Worm (Caenorhabditis elegans) whole organism, dauer: ENCODE results near the gene R10H10.3.

Experiments used
- unc-62 ChIP-seq: sonication (generic microtip); optimal IDR thresholded peaks from 2 replicates; lab custom pipeline; 2017; ENCODE audit warnings: missing biosample characterization, missing genetic modification reagents, missing genetic modification characterization

The R10H10.3 gene

ce11 chrIV:10368326-10368725 lies 20.0 kb upstream of the R10H10.3 start, which contains the start of gene iars-1:
Gene iars-1, plus strand, starts transcription at chrIV:10368601.
- no peak for TF ChIP-seq unc-62

ce11 chrIV:10373772-10374288 lies 14.5 kb upstream of the R10H10.3 start, which contains the start of gene mpz-5:
Gene mpz-5, minus strand, starts transcription at chrIV:10373822.
- no peak for TF ChIP-seq unc-62

- TF ChIP-seq unc-62, result no peak
These were observed 13.7 kb upstream of the R10H10.3 start, which contains the start of gene mask-1 for ce11 chrIV:10374601-10375000. Gene mask-1, plus strand, starts transcription at chrIV:10374901.

- TF ChIP-seq unc-62, result no peak
These were observed 7.7 kb upstream of the R10H10.3 start for ce11 chrIV:10380626-10381025.

- TF ChIP-seq unc-62, result no peak
These were observed 7.3 kb upstream of the R10H10.3 start for ce11 chrIV:10381035-10381434.

- TF ChIP-seq unc-62, result no peak
These were observed 5.4 kb upstream of the R10H10.3 start for ce11 chrIV:10382894-10383293.

ce11 chrIV:10387113-10387512 lies 1.2 kb upstream of the R10H10.3 start, which contains the start of gene nfu-1:
Gene nfu-1, plus strand, starts transcription at chrIV:10387413.
- TF ChIP-seq unc-62, result no peak

- TF ChIP-seq unc-62, result no peak
These were observed 3.5 kb downstream of the R10H10.3 start, which contains the start of gene spe-26 for ce11 chrIV:10391827-10392226. Gene spe-26, minus strand, starts transcription at chrIV:10391927.

ce11 chrIV:10394858-10395257 lies 6.6 kb downstream of the R10H10.3 start, which contains the start of gene R10H10.4:
Gene R10H10.4, minus strand, starts transcription at chrIV:10394958.
- no peak for TF ChIP-seq unc-62

ce11 chrIV:10396827-10397226 lies 8.5 kb downstream of the R10H10.3 start:
- no peak for TF ChIP-seq unc-62

ce11 chrIV:10398244-10398643 lies 9.9 kb downstream of the R10H10.3 start:
- TF ChIP-seq unc-62, result no peak

- no peak for TF ChIP-seq unc-62
These were observed 15.1 kb downstream of the R10H10.3 start, which contains the start of gene gpa-7 for ce11 chrIV:10403193-10404058. Gene gpa-7, plus strand, starts transcription at chrIV:10404008.

- no peak for TF ChIP-seq unc-62
These were observed 21.1 kb downstream of the R10H10.3 start, which contains the start of gene rfk-1 for ce11 chrIV:10409377-10409776. Gene rfk-1, minus strand, starts transcription at chrIV:10409477.

- TF ChIP-seq unc-62, result no peak
These were observed 25.5 kb downstream of the R10H10.3 start, which contains the start of gene R10H10.7 for ce11 chrIV:10413828-10414227. Gene R10H10.7, minus strand, starts transcription at chrIV:10413928.

- TF ChIP-seq unc-62, result no peak
These were observed 29.5 kb downstream of the R10H10.3 start, which contains the start of gene F13B12.6 for ce11 chrIV:10417781-10418180. Gene F13B12.6, minus strand, starts transcription at chrIV:10417881.

ce11 chrIV:10419896-10420295 lies 31.6 kb downstream of the R10H10.3 start:
- TF ChIP-seq unc-62, result no peak

ce11 chrIV:10420440-10420839 lies 32.1 kb downstream of the R10H10.3 start:
- no peak for TF ChIP-seq unc-62
